Fruit fly (Drosophila melanogaster) whole organism, wandering third instar larva: Measurements from ENCODE around the gene Cpr64Aa.

Experiments
- Abd-B ChIP-seq: fragments of >200 bp; optimal IDR thresholded peaks from 2 replicates; lab custom pipeline; 2017; ENCODE audit warnings: missing biosample characterization, missing genetic modification characterization
- Dfd ChIP-seq: fragments of >200 bp; optimal IDR thresholded peaks from 2 replicates; lab custom pipeline; 2017; ENCODE audit warnings: missing biosample characterization, missing genetic modification characterization
- Myc ChIP-seq: fragments of >200 bp; optimal IDR thresholded peaks from 2 replicates; lab custom pipeline; 2017
- Sp1 ChIP-seq: fragments of 200-800 bp; sonication (Bioruptor generic); optimal IDR thresholded peaks from 3 replicates; lab custom pipeline; 2019; ENCODE audit warnings: missing biosample characterization, mild to moderate bottlenecking, missing genetic modification characterization, moderate library complexity
- dsf ChIP-seq: sonication (Bioruptor generic); optimal IDR thresholded peaks from 2 replicates; lab custom pipeline; 2016; ENCODE audit warnings: missing biosample characterization, missing genetic modification characterization, borderline replicate concordance
- jim ChIP-seq: fragments of 175-275, 200-325 bp; sonication (Bioruptor generic); optimal IDR thresholded peaks from 2 replicates; lab custom pipeline; 2016; ENCODE audit warnings: missing biosample characterization, mild to moderate bottlenecking, missing genetic modification characterization
- tai ChIP-seq: sonication (Bioruptor generic); optimal IDR thresholded peaks from 2 replicates; lab custom pipeline; 2016; ENCODE audit warnings: missing biosample characterization, missing genetic modification characterization
- usp ChIP-seq: fragments of >200 bp; optimal IDR thresholded peaks from 2 replicates; lab custom pipeline; 2017; ENCODE audit warnings: missing biosample characterization, missing genetic modification characterization

DNA sequence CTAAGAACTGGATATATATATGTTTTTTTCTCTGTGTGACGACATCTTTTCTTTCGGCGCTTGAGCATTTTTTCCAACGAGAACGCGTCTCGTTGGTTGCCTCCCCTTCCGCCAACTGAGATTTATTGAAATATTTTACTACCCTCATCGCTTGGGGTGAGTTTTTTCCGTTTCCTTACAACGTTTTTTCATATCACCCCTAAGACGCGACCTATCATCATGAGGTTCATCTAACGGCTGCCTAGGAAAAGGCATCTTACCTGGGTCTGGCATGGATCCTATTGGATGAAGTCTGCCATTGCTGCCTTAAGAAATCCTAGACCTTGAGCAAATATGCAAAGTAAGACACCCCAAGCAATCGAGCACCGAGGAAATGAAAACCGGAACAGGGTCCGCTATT lies 49.7 kb downstream of the Cpr64Aa start:
- TF ChIP-seq dsf (no peak), usp (GFP tag; lab: Kevin White, UChicago) (no peak), jim (no peak), Abd-B (no peak), Sp1 (no peak), Dfd (GFP tag; lab: Kevin White, UChicago) (no peak), tai (GFP tag; lab: Kevin White, UChicago) (no peak), Myc (lab: Kevin White, UChicago) (no peak)
